Fruit fly (Drosophila melanogaster): ENCODE data around the gene CG7084.

Gene CG7084

DNA sequence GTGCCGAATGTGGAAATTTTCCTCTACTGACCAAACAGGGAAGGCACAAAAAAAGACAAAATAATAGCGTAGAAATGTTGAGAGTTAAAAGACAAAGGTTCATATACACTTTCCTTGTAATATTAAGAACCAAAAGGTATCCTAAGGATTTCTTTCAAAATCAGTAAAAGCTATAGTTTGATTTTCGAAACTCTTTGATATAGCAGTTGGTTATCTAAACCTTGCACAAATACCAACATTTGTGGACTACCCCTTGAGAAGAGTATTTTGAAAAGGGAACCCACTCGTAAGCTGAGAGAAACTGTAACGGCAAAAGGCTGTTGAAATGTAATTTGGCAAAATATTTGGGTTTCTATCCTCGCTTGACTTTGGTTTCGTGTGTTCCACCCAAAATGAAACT lies 28.8 kb upstream of the CG7084 start (continued):
- no peak for TF ChIP-seq CG34422 (GFP tag; IDR thresholded peaks at IDR 0.05)
- TF ChIP-seq CG12299 (tag; optimal IDR thresholded peaks at IDR 0.05), result no peak
- TF ChIP-seq tgo (GFP tag; IDR thresholded peaks at IDR 0.05), result no peak
- no peak for TF ChIP-seq D19B (GFP tag; optimal IDR thresholded peaks at IDR 0.05)
- TF ChIP-seq CG11504 (tag; optimal IDR thresholded peaks at IDR 0.05), result peak; percentile 62
- TF ChIP-seq CG8290 (GFP tag; optimal IDR thresholded peaks at IDR 0.05), result no peak
- TF ChIP-seq CG8290 (tag; optimal IDR thresholded peaks at IDR 0.05), result no peak
- peak; percentile 51 for TF ChIP-seq Hmr (GFP tag; optimal IDR thresholded peaks at IDR 0.05)
- TF ChIP-seq Optix (GFP tag; IDR thresholded peaks at IDR 0.05), result no peak
- no peak for TF ChIP-seq nmo (GFP tag; optimal IDR thresholded peaks at IDR 0.05)
- no peak for TF ChIP-seq ab (GFP tag; optimal IDR thresholded peaks at IDR 0.05)
- TF ChIP-seq lbe (GFP tag; optimal IDR thresholded peaks at IDR 0.05), result no peak
- TF ChIP-seq CG4854 (GFP tag; optimal IDR thresholded peaks at IDR 0.05), result no peak
- TF ChIP-seq Opbp (GFP tag; IDR thresholded peaks at IDR 0.05; ENCODE audit: partially characterized antibody), result no peak
- TF ChIP-seq CG18011 (GFP tag; optimal IDR thresholded peaks at IDR 0.05), result no peak
- no peak for TF ChIP-seq ranshi (GFP tag; IDR thresholded peaks at IDR 0.05)
- TF ChIP-seq fd64A (GFP tag; optimal IDR thresholded peaks at IDR 0.05), result no peak
- TF ChIP-seq Nf-YB (GFP tag; optimal IDR thresholded peaks at IDR 0.05), result no peak
- TF ChIP-seq CG10543 (GFP tag; optimal IDR thresholded peaks at IDR 0.05), result no peak
- no peak for TF ChIP-seq crp (GFP tag; optimal IDR thresholded peaks at IDR 0.05)
- no peak for TF ChIP-seq vvl (GFP tag; IDR thresholded peaks at IDR 0.05)
- no peak for TF ChIP-seq chinmo (GFP tag; IDR thresholded peaks at IDR 0.05; ENCODE audit: partially characterized antibody)
- no peak for TF ChIP-seq CG30431 (GFP tag; optimal IDR thresholded peaks at IDR 0.05)
- TF ChIP-seq CG17359 (tag; optimal IDR thresholded peaks at IDR 0.05), result peak; percentile 35
- no peak for TF ChIP-seq Dip2 (GFP tag; IDR thresholded peaks at IDR 0.05)
- no peak for TF ChIP-seq trh (GFP tag; optimal IDR thresholded peaks at IDR 0.05)
- TF ChIP-seq odd (GFP tag; optimal IDR thresholded peaks at IDR 0.05), result no peak
- no peak for TF ChIP-seq fu2 (GFP tag; optimal IDR thresholded peaks at IDR 0.05)
- TF ChIP-seq grau (tag; optimal IDR thresholded peaks at IDR 0.05), result peak; percentile 57
- no peak for TF ChIP-seq Chrac-16 (GFP tag; optimal IDR thresholded peaks at IDR 0.05)
- no peak for TF ChIP-seq CG17186 (GFP tag; optimal IDR thresholded peaks at IDR 0.05)
- no peak for TF ChIP-seq CG10654 (GFP tag; optimal IDR thresholded peaks at IDR 0.05)
- no peak for TF ChIP-seq CG11696 (GFP tag; IDR thresholded peaks at IDR 0.05)
- TF ChIP-seq Dp (GFP tag; optimal IDR thresholded peaks at IDR 0.05), result no peak
- no peak for TF ChIP-seq Gug (GFP tag; IDR thresholded peaks at IDR 0.05)
- TF ChIP-seq hth (optimal IDR thresholded peaks at IDR 0.05), result no peak
- no peak for TF ChIP-seq nerfin-1 (tag; optimal IDR thresholded peaks at IDR 0.05)
- no peak for TF ChIP-seq otp (GFP tag; IDR thresholded peaks at IDR 0.05)
- TF ChIP-seq Trl (optimal IDR thresholded peaks at IDR 0.05), result no peak
- TF ChIP-seq Trl (GFP tag; optimal IDR thresholded peaks at IDR 0.05), result no peak
- TF ChIP-seq Doc3 (GFP tag; IDR thresholded peaks at IDR 0.05; ENCODE audit: partially characterized antibody), result no peak
- peak; percentile 20 for TF ChIP-seq Sox102F (GFP tag; optimal IDR thresholded peaks at IDR 0.05)
- peak; percentile 55 for TF ChIP-seq Med (GFP tag)
- no peak for TF ChIP-seq al (GFP tag; IDR thresholded peaks at IDR 0.05)
- TF ChIP-seq CG1529 (GFP tag; optimal IDR thresholded peaks at IDR 0.05), result no peak
- no peak for TF ChIP-seq Xrp1 (GFP tag; IDR thresholded peaks at IDR 0.05)
- TF ChIP-seq jing (GFP tag; optimal IDR thresholded peaks at IDR 0.05), result no peak
- TF ChIP-seq CG18599 (GFP tag; optimal IDR thresholded peaks at IDR 0.05), result peak; percentile 62
- TF ChIP-seq NfI (GFP tag; optimal IDR thresholded peaks at IDR 0.05), result no peak
- no peak for TF ChIP-seq gcm (GFP tag; optimal IDR thresholded peaks at IDR 0.05)
- no peak for TF ChIP-seq hbn (GFP tag; IDR thresholded peaks at IDR 0.05; ENCODE audit: partially characterized antibody)
- no peak for TF ChIP-seq CG3995 (GFP tag; optimal IDR thresholded peaks at IDR 0.05)

Data from whole organism, embryonic.